Worm (Caenorhabditis elegans) whole organism, late embryonic: ENCODE measurements around the gene hpo-10.
A peak's percentile ranks its signal among the peaks of the same experiment; 100 is the strongest.

Source experiments
- C08G9.2 ChIP-seq: sonication (generic microtip); optimal IDR thresholded peaks from 2 replicates; lab custom pipeline; 2016; ENCODE audit warnings: mild to moderate bottlenecking, missing genetic modification characterization, moderate library complexity, missing compliant biosample characterization
- C38D4.7 ChIP-seq: fragments of 200-800 bp; sonication (Bioruptor generic); optimal IDR thresholded peaks from 2 replicates; lab custom pipeline; 2018; ENCODE audit warnings: mild to moderate bottlenecking, missing genetic modification characterization, moderate library complexity, missing compliant biosample characterization
- K09A11.1 ChIP-seq: sonication (generic microtip); optimal IDR thresholded peaks from 2 replicates; lab custom pipeline; 2017; ENCODE audit warnings: antibody characterized with exemption, mild to moderate bottlenecking, missing genetic modification characterization, missing compliant biosample characterization; ENCODE audit not compliant: insufficient read depth
- T23F11.4 ChIP-seq: fragments of 200-800 bp; sonication (Bioruptor generic); optimal IDR thresholded peaks from 2 replicates; lab custom pipeline; 2018; ENCODE audit warnings: mild to moderate bottlenecking, missing genetic modification characterization, missing compliant biosample characterization
- Y22D7AL.16 ChIP-seq: sonication (generic microtip); optimal IDR thresholded peaks from 2 replicates; lab custom pipeline; 2016; ENCODE audit warnings: missing genetic modification characterization, missing compliant biosample characterization
- ahr-1 ChIP-seq: sonication (generic microtip); optimal IDR thresholded peaks from 2 replicates; lab custom pipeline; 2016; ENCODE audit warnings: missing genetic modification characterization, missing compliant biosample characterization
- ama-1 ChIP-seq: fragments of 150-350 bp; optimal IDR thresholded peaks from 2 replicates; lab custom pipeline; 2014
- ceh-14 ChIP-seq: sonication (generic microtip); optimal IDR thresholded peaks from 2 replicates; lab custom pipeline; 2016; ENCODE audit warnings: missing genotype, missing genetic modification characterization, missing compliant biosample characterization
- ceh-2 ChIP-seq: sonication (generic microtip); optimal IDR thresholded peaks from 2 replicates; lab custom pipeline; 2016; ENCODE audit warnings: missing genotype, missing genetic modification characterization, missing compliant biosample characterization
- ceh-24 ChIP-seq: sonication (generic microtip); optimal IDR thresholded peaks from 2 replicates; lab custom pipeline; 2016; ENCODE audit warnings: mild to moderate bottlenecking, missing genetic modification characterization, missing compliant biosample characterization
- ceh-31 ChIP-seq: sonication (generic microtip); optimal IDR thresholded peaks from 2 replicates; lab custom pipeline; 2016; ENCODE audit warnings: missing genetic modification characterization, missing compliant biosample characterization
- ceh-45 ChIP-seq: fragments of 200-800 bp; sonication (Bioruptor generic); IDR thresholded peaks from 2 replicates; pipeline ENCODE4 v1.3.6; 2022; ENCODE audit warnings: missing genetic modification reagents, missing genetic modification characterization, missing compliant biosample characterization
- ceh-6 ChIP-seq: fragments of 200-800 bp; sonication (Bioruptor generic); optimal IDR thresholded peaks from 2 replicates; lab custom pipeline; 2018; ENCODE audit warnings: mild to moderate bottlenecking, missing genetic modification characterization, missing compliant biosample characterization
- ceh-9 ChIP-seq: sonication (generic microtip); optimal IDR thresholded peaks from 2 replicates; lab custom pipeline; 2016; ENCODE audit warnings: mild to moderate bottlenecking, missing genetic modification characterization, inconsistent platforms, missing compliant biosample characterization
- dmd-4 ChIP-seq: sonication (generic microtip); optimal IDR thresholded peaks from 2 replicates; lab custom pipeline; 2016; ENCODE audit warnings: borderline replicate concordance, missing genetic modification characterization, missing compliant biosample characterization
- dve-1 ChIP-seq: sonication (generic microtip); optimal IDR thresholded peaks from 2 replicates; lab custom pipeline; 2017; ENCODE audit warnings: antibody characterized with exemption, mild to moderate bottlenecking, missing genetic modification characterization, missing compliant biosample characterization
- elt-2 ChIP-seq: sonication (generic microtip); optimal IDR thresholded peaks from 2 replicates; lab custom pipeline; 2016; ENCODE audit warnings: missing genetic modification reagents, missing genetic modification characterization, missing compliant biosample characterization
- elt-4 ChIP-seq: sonication (generic microtip); optimal IDR thresholded peaks from 2 replicates; lab custom pipeline; 2016; ENCODE audit warnings: missing genetic modification characterization, missing compliant biosample characterization
- ets-4 ChIP-seq: sonication (generic microtip); optimal IDR thresholded peaks from 2 replicates; lab custom pipeline; 2016; ENCODE audit warnings: missing genetic modification characterization, missing compliant biosample characterization
- eyg-1 ChIP-seq: sonication (generic microtip); optimal IDR thresholded peaks from 2 replicates; lab custom pipeline; 2016; ENCODE audit warnings: missing genotype, missing genetic modification characterization, missing compliant biosample characterization
- fax-1 ChIP-seq: sonication (generic microtip); optimal IDR thresholded peaks from 2 replicates; lab custom pipeline; 2016; ENCODE audit warnings: missing genotype, missing genetic modification characterization, missing compliant biosample characterization
- fkh-10 ChIP-seq: fragments of 150-350 bp; optimal IDR thresholded peaks from 2 replicates; lab custom pipeline; 2014; ENCODE audit warnings: missing biosample characterization, missing genetic modification reagents, missing genetic modification characterization
- fkh-6 ChIP-seq: sonication (generic microtip); optimal IDR thresholded peaks from 2 replicates; lab custom pipeline; 2016; ENCODE audit warnings: missing genetic modification characterization, missing compliant biosample characterization
- gmeb-2 ChIP-seq: sonication (generic microtip); optimal IDR thresholded peaks from 2 replicates; lab custom pipeline; 2016; ENCODE audit warnings: missing genetic modification characterization, inconsistent platforms, missing compliant biosample characterization
- hlh-15 ChIP-seq: sonication (generic microtip); optimal IDR thresholded peaks from 2 replicates; lab custom pipeline; 2016; ENCODE audit warnings: missing genetic modification characterization, missing compliant biosample characterization
- hlh-30 ChIP-seq: sonication (generic microtip); optimal IDR thresholded peaks from 2 replicates; lab custom pipeline; 2017; ENCODE audit warnings: antibody characterized with exemption, missing genetic modification characterization, missing compliant biosample characterization; ENCODE audit not compliant: insufficient read depth
- hlh-6 ChIP-seq: sonication (generic microtip); optimal IDR thresholded peaks from 2 replicates; lab custom pipeline; 2016; ENCODE audit warnings: missing genotype, missing genetic modification characterization, missing compliant biosample characterization
- nhr-11 ChIP-seq: fragments of 150-350 bp; optimal IDR thresholded peaks from 2 replicates; lab custom pipeline; 2014; ENCODE audit warnings: missing biosample characterization, missing genetic modification characterization
- nhr-232 ChIP-seq: sonication (generic microtip); optimal IDR thresholded peaks from 2 replicates; lab custom pipeline; 2016; ENCODE audit warnings: missing genetic modification characterization, missing compliant biosample characterization
- npax-4 ChIP-seq: sonication (generic microtip); optimal IDR thresholded peaks from 2 replicates; lab custom pipeline; 2016; ENCODE audit warnings: missing genetic modification characterization, missing compliant biosample characterization
- odd-2 ChIP-seq: sonication (generic microtip); optimal IDR thresholded peaks from 2 replicates; lab custom pipeline; 2017; ENCODE audit warnings: antibody characterized with exemption, mild to moderate bottlenecking, missing genetic modification characterization, missing compliant biosample characterization
- pag-3 ChIP-seq: sonication (generic microtip); optimal IDR thresholded peaks from 2 replicates; lab custom pipeline; 2016; ENCODE audit warnings: missing compliant biosample characterization, missing genetic modification characterization, borderline replicate concordance
- pax-1 ChIP-seq: fragments of 150-350 bp; optimal IDR thresholded peaks from 2 replicates; lab custom pipeline; 2014; ENCODE audit warnings: missing biosample characterization, missing genetic modification characterization
- pros-1 ChIP-seq: fragments of 150-350 bp; optimal IDR thresholded peaks from 2 replicates; lab custom pipeline; 2014; ENCODE audit warnings: missing biosample characterization, missing genetic modification reagents, missing genetic modification characterization
- ref-2 ChIP-seq: sonication (generic microtip); optimal IDR thresholded peaks from 2 replicates; lab custom pipeline; 2016; ENCODE audit warnings: missing genetic modification characterization, missing compliant biosample characterization
- rnt-1 ChIP-seq: sonication (generic microtip); optimal IDR thresholded peaks from 2 replicates; lab custom pipeline; 2016; ENCODE audit warnings: missing genetic modification characterization, missing compliant biosample characterization
- sox-2 ChIP-seq: fragments of 200-800 bp; sonication (Bioruptor generic); IDR thresholded peaks from 2 replicates; pipeline ENCODE4 v1.3.6; 2022; ENCODE audit warnings: missing genetic modification reagents, missing genetic modification characterization, missing compliant biosample characterization
- syd-9 ChIP-seq: sonication (generic microtip); optimal IDR thresholded peaks from 2 replicates; lab custom pipeline; 2016; ENCODE audit warnings: mild to moderate bottlenecking, missing genetic modification characterization, moderate library complexity, missing compliant biosample characterization
- tbx-2 ChIP-seq: sonication (generic microtip); optimal IDR thresholded peaks from 2 replicates; lab custom pipeline; 2016; ENCODE audit warnings: missing genetic modification characterization, missing compliant biosample characterization
- tbx-7 ChIP-seq: sonication (generic microtip); optimal IDR thresholded peaks from 2 replicates; lab custom pipeline; 2016; ENCODE audit warnings: missing genotype, missing genetic modification characterization, missing compliant biosample characterization
- ttx-3 ChIP-seq: sonication (generic microtip); optimal IDR thresholded peaks from 2 replicates; lab custom pipeline; 2016; ENCODE audit warnings: missing genetic modification reagents, missing genetic modification characterization, missing compliant biosample characterization
- unc-3 ChIP-seq, 2 experiments: fragments of 200-800 bp in 1 of 2; sonication (Bioruptor generic) in 1 of 2; sonication (generic microtip) in 1 of 2; conservative IDR thresholded peaks in 1 of 2; optimal IDR thresholded peaks in 1 of 2; 2 replicates each; pipeline versions ENCODE4 v1.3.6 to Lab custom; 2016 to 2022; ENCODE audit warnings: missing compliant biosample characterization in 2 of 2, missing genetic modification characterization in 2 of 2, missing genetic modification reagents in 1 of 2
- unc-42 ChIP-seq: sonication (generic microtip); optimal IDR thresholded peaks from 2 replicates; lab custom pipeline; 2016; ENCODE audit warnings: missing genotype, missing genetic modification characterization, missing compliant biosample characterization
- unc-55 ChIP-seq: sonication (generic microtip); optimal IDR thresholded peaks from 2 replicates; lab custom pipeline; 2017; ENCODE audit warnings: missing biosample characterization, missing genetic modification reagents, missing genetic modification characterization
- zip-5 ChIP-seq: sonication (generic microtip); optimal IDR thresholded peaks from 2 replicates; lab custom pipeline; 2016; ENCODE audit warnings: missing genetic modification characterization, missing compliant biosample characterization

hpo-10 gene

DNA sequence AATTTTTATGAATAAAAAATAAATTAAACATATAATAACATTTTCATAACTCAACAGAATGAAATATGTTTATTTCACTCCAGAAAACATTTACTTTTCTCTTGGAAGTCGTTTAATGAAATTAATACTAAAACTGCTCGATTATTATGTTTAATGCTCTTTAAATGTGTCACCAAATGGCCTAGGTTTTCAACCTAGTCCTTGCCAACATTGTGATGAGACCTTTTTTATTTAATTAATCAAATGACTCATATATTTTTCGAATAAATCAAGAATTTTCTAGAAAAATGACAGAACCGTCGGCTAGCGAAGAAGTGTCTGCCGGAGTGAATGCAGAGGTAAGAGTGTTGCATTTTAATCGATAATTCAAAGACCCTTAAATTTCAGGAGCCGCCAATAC lies 15.0 kb upstream of the hpo-10 start, which contains the start of gene rabn-5:
rabn-5 (plus strand) TSS at position 284 of the 400 bp plus-strand sequence.
- TF ChIP-seq hlh-15 = no peak
- TF ChIP-seq ceh-14 (tag; lab: Kevin White, UChicago) = no peak
- TF ChIP-seq odd-2 (tag; lab: Kevin White, UChicago) = no peak
- TF ChIP-seq pax-1 (tag; lab: Kevin White, UChicago) = no peak
- TF ChIP-seq ets-4 (tag; lab: Kevin White, UChicago) = peak; percentile 42
- no peak for TF ChIP-seq zip-5 (tag; lab: Kevin White, UChicago)
- TF ChIP-seq K09A11.1 (tag; lab: Kevin White, UChicago) = no peak
- no peak for TF ChIP-seq eyg-1 (tag; lab: Kevin White, UChicago)
- TF ChIP-seq syd-9 = no peak
- no peak for TF ChIP-seq dmd-4 (tag; lab: Kevin White, UChicago)
- TF ChIP-seq unc-3 (GFP tag; conservative IDR thresholded peaks at IDR 0.05; lab: Robert Waterston, UW) = no peak
- no peak for TF ChIP-seq unc-3 (tag; optimal IDR thresholded peaks at IDR 0.05; lab: Kevin White, UChicago)
- no peak for TF ChIP-seq C38D4.7 (GFP tag; lab: Kevin White, UChicago)
- TF ChIP-seq unc-55 (GFP tag; lab: Kevin White, UChicago) = peak; percentile 12
- no peak for TF ChIP-seq elt-4 (tag; lab: Kevin White, UChicago)
- TF ChIP-seq npax-4 (tag; lab: Kevin White, UChicago) = no peak
- no peak for TF ChIP-seq T23F11.4 (GFP tag; lab: Kevin White, UChicago)
- TF ChIP-seq ceh-9 (tag; lab: Kevin White, UChicago) = no peak
- TF ChIP-seq unc-42 (tag; lab: Kevin White, UChicago) = peak; percentile 58
- TF ChIP-seq ama-1 (lab: Kevin White, UChicago) = no peak
- TF ChIP-seq sox-2 (GFP tag; lab: Robert Waterston, UW) = no peak
- no peak for TF ChIP-seq hlh-30 (tag; lab: Kevin White, UChicago)
- TF ChIP-seq nhr-232 (tag; lab: Kevin White, UChicago) = no peak
- TF ChIP-seq hlh-6 (tag; lab: Kevin White, UChicago) = no peak
- TF ChIP-seq ceh-6 (GFP tag; lab: Kevin White, UChicago) = no peak
- TF ChIP-seq fkh-6 (tag; lab: Kevin White, UChicago) = no peak

DNA sequence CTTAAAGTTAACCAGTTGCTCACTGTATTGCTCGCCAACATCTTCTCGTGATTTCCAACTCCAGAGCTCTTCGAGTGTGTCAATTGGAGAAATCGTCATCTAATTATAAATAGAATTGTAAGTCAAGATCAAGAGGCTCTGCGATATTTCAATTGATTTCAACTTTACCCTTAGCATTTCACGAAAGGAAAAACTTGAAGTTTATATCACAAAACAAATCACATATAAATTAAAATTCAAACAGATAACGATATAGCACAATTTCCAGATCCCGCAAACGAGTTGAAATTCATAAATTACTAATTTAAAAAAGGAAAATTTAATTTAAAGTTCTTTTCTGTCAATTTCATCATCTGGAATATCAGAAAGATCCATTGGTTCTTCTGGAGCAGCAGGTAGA lies 10.9 kb upstream of the hpo-10 start, which contains the start of gene eng-1:
eng-1 (minus strand) TSS at position 101 of the 400 bp plus-strand sequence.
- no peak for TF ChIP-seq npax-4 (tag; lab: Kevin White, UChicago)
- TF ChIP-seq ttx-3 = no peak
- TF ChIP-seq zip-5 (tag; lab: Kevin White, UChicago) = no peak

DNA sequence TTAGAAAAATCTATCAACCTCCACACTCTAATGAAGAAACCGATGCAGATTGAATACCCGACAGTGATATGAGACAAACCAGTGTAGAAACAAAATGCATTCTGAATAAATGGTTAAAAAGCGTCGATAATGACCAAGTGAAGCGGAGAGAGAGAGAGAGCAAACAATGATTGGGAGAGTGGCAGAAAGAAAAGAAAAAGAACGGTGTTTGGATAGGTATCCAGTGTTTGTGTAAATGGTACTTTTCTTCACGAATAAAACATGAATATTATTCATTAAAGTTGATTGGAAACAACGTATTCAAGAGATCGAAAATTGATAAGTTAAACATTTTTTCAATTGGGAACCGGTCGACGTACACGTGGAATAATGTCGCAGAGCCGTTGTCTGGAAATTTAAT lies 9.9 kb upstream of the hpo-10 start, which contains the start of gene F01F1.15:
F01F1.15 (minus strand) TSS at position 101 of the 400 bp plus-strand sequence.
- no peak for TF ChIP-seq fkh-6 (tag; lab: Kevin White, UChicago)
- no peak for TF ChIP-seq ceh-24
- TF ChIP-seq fax-1 (tag; lab: Kevin White, UChicago) = no peak

DNA sequence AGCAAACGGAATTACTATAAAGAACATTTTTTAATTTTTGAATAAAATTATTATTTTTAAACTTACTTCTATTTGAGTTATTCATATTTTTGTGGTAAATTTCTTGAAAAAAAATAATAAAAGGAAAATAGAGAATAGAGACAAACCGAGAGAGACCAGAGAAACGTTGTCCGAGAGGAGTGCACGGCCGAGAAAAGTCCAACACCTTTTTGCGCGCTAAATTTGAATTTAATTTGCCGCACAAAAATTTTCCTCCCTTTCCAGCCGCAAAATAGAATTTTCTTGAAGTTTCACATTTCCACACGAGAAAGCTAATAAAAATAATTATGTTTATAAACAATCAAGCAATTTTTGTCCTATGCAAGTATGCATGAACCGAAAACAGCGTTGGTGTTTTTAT lies 7.5 kb upstream of the hpo-10 start, which contains the start of the genes F01F1.11 and F01F1.3:
F01F1.11 (minus strand) TSS at position 118 of the 400 bp plus-strand sequence.
F01F1.3 (plus strand) TSS at position 179 of the 400 bp plus-strand sequence.
- no peak for TF ChIP-seq Y22D7AL.16 (tag; lab: Kevin White, UChicago)
- peak; percentile 85 for TF ChIP-seq tbx-2 (tag; lab: Kevin White, UChicago)
- TF ChIP-seq zip-5 (tag; lab: Kevin White, UChicago) = peak; percentile 38
- peak; percentile 89 for TF ChIP-seq ceh-31 (tag; lab: Kevin White, UChicago)
- no peak for TF ChIP-seq odd-2 (tag; lab: Kevin White, UChicago)
- TF ChIP-seq unc-3 (GFP tag; conservative IDR thresholded peaks at IDR 0.05; lab: Robert Waterston, UW) = no peak
- TF ChIP-seq unc-3 (tag; optimal IDR thresholded peaks at IDR 0.05; lab: Kevin White, UChicago) = no peak
- no peak for TF ChIP-seq eyg-1 (tag; lab: Kevin White, UChicago)
- TF ChIP-seq ama-1 (lab: Kevin White, UChicago) = no peak
- peak; percentile 38 for TF ChIP-seq elt-2 (tag; lab: Kevin White, UChicago)
- TF ChIP-seq gmeb-2 (tag; lab: Kevin White, UChicago) = no peak
- no peak for TF ChIP-seq dve-1 (tag; lab: Kevin White, UChicago)
- peak; percentile 80 for TF ChIP-seq ceh-2
- TF ChIP-seq C38D4.7 (GFP tag; lab: Kevin White, UChicago) = no peak
- no peak for TF ChIP-seq hlh-30 (tag; lab: Kevin White, UChicago)
- no peak for TF ChIP-seq ahr-1
- TF ChIP-seq ceh-45 = no peak
- TF ChIP-seq rnt-1 (tag; lab: Kevin White, UChicago) = peak; percentile 37
- no peak for TF ChIP-seq ceh-24
- TF ChIP-seq fkh-10 (GFP tag; lab: Kevin White, UChicago) = no peak
- TF ChIP-seq C08G9.2 = peak; percentile 86
- peak; percentile 62 for TF ChIP-seq ref-2
- no peak for TF ChIP-seq pros-1 (tag; lab: Kevin White, UChicago)
- no peak for TF ChIP-seq nhr-11 (tag; lab: Kevin White, UChicago)
- TF ChIP-seq tbx-7 (tag; lab: Kevin White, UChicago) = peak; percentile 64
- TF ChIP-seq pag-3 (tag; lab: Kevin White, UChicago) = no peak
- no peak for TF ChIP-seq sox-2 (GFP tag; lab: Robert Waterston, UW)
